Fruit fly (Drosophila melanogaster): ENCODE measurements around the gene CG5909.

- TF ChIP-seq Sin3A (optimal IDR thresholded peaks at IDR 0.05) (no peak), Myc (optimal IDR thresholded peaks at IDR 0.05) (no peak), ttk (optimal IDR thresholded peaks at IDR 0.05) (no peak), psq (optimal IDR thresholded peaks at IDR 0.05) (no peak), insv (optimal IDR thresholded peaks at IDR 0.05) (no peak)
Observed at dm6 chr3R:27153062-27153878, 7.7 kb upstream of the CG5909 start.

Measured in Kc167 (cell line).